Worm (Caenorhabditis elegans) whole organism, late embryonic: ENCODE measurements around the gene Y15E3A.3.

ENCODE experiments used
- ama-1 ChIP-seq: fragments of 150-350 bp; optimal IDR thresholded peaks from 2 replicates; lab custom pipeline; 2014
- ceh-19 ChIP-seq: fragments of 200-800 bp; sonication (Bioruptor generic); optimal IDR thresholded peaks from 2 replicates; lab custom pipeline; 2018; ENCODE audit warnings: mild to moderate bottlenecking, missing genetic modification characterization, missing compliant biosample characterization
- dmd-4 ChIP-seq: sonication (generic microtip); optimal IDR thresholded peaks from 2 replicates; lab custom pipeline; 2016; ENCODE audit warnings: borderline replicate concordance, missing genetic modification characterization, missing compliant biosample characterization
- elt-2 ChIP-seq: sonication (generic microtip); optimal IDR thresholded peaks from 2 replicates; lab custom pipeline; 2016; ENCODE audit warnings: missing genetic modification reagents, missing genetic modification characterization, missing compliant biosample characterization
- elt-4 ChIP-seq: sonication (generic microtip); optimal IDR thresholded peaks from 2 replicates; lab custom pipeline; 2016; ENCODE audit warnings: missing genetic modification characterization, missing compliant biosample characterization
- hlh-30 ChIP-seq: sonication (generic microtip); optimal IDR thresholded peaks from 2 replicates; lab custom pipeline; 2017; ENCODE audit warnings: antibody characterized with exemption, missing genetic modification characterization, missing compliant biosample characterization; ENCODE audit not compliant: insufficient read depth
- mec-3 ChIP-seq: sonication (generic microtip); optimal IDR thresholded peaks from 2 replicates; lab custom pipeline; 2016; ENCODE audit warnings: borderline replicate concordance, missing genetic modification characterization, missing compliant biosample characterization
- nfya-1 ChIP-seq: sonication (generic microtip); optimal IDR thresholded peaks from 2 replicates; lab custom pipeline; 2017; ENCODE audit warnings: missing genetic modification characterization, mild to moderate bottlenecking, missing compliant biosample characterization, antibody characterized with exemption, moderate library complexity
- nhr-11 ChIP-seq: fragments of 150-350 bp; optimal IDR thresholded peaks from 2 replicates; lab custom pipeline; 2014; ENCODE audit warnings: missing biosample characterization, missing genetic modification characterization
- pat-9 ChIP-seq: fragments of 200-800 bp; sonication (Bioruptor generic); optimal IDR thresholded peaks from 2 replicates; lab custom pipeline; 2018; ENCODE audit warnings: mild to moderate bottlenecking, missing genetic modification characterization, moderate library complexity, missing compliant biosample characterization
- pha-4 ChIP-seq: fragments of 150-350 bp; optimal IDR thresholded peaks from 2 replicates; lab custom pipeline; 2018; ENCODE audit warnings: missing biosample characterization, missing genetic modification reagents, missing genetic modification characterization
- tbx-7 ChIP-seq: sonication (generic microtip); optimal IDR thresholded peaks from 2 replicates; lab custom pipeline; 2016; ENCODE audit warnings: missing genotype, missing genetic modification characterization, missing compliant biosample characterization
- unc-86 ChIP-seq: sonication (generic microtip); optimal IDR thresholded peaks from 2 replicates; lab custom pipeline; 2016; ENCODE audit warnings: missing genetic modification characterization, missing compliant biosample characterization

- TF ChIP-seq pha-4 (no peak), nfya-1 (no peak), nhr-11 (no peak), hlh-30 (tag; lab: Kevin White, UChicago) (no peak), elt-4 (tag; lab: Kevin White, UChicago) (no peak), ceh-19 (GFP tag; lab: Kevin White, UChicago) (no peak), elt-2 (no peak), ama-1 (lab: Kevin White, UChicago) (no peak), dmd-4 (tag; lab: Kevin White, UChicago) (no peak), tbx-7 (tag; lab: Kevin White, UChicago) (no peak), mec-3 (tag; lab: Kevin White, UChicago) (no peak), pat-9 (tag; lab: Kevin White, UChicago) (no peak), unc-86 (tag; lab: Kevin White, UChicago) (no peak)
Measured at ce11 chrX:15328343-15328742, 2.7 kb upstream of the Y15E3A.3 start.
